Fruit fly (Drosophila melanogaster) whole organism, embryonic: ENCODE data around the gene Cyp313b1.

Experiments
- Atf-2 ChIP-seq: fragments of 200-800 bp; sonication (Bioruptor generic); optimal IDR thresholded peaks from 2 replicates; lab custom pipeline; 2016; ENCODE audit warnings: missing biosample characterization, missing genetic modification characterization
- Atf3 ChIP-seq: fragments of 200-800 bp; sonication (Bioruptor generic); optimal IDR thresholded peaks from 3 replicates; lab custom pipeline; 2016; ENCODE audit warnings: missing biosample characterization, missing genetic modification characterization
- Bgb ChIP-seq: fragments of 200-800 bp; sonication (Bioruptor generic); IDR thresholded peaks from 2 replicates; pipeline ENCODE4 v1.3.6; 2022; ENCODE audit warnings: missing biosample characterization, missing genetic modification characterization; ENCODE audit not compliant: partially characterized antibody
- CG10543 ChIP-seq: fragments of 200-800 bp; sonication (Bioruptor generic); optimal IDR thresholded peaks from 3 replicates; lab custom pipeline; 2017; ENCODE audit warnings: missing biosample characterization, mild to moderate bottlenecking, missing genetic modification characterization, moderate library complexity
- CG11560 ChIP-seq: fragments of 200-800 bp; sonication (Bioruptor generic); IDR thresholded peaks from 3 replicates; pipeline ENCODE4 v1.3.6; 2022; ENCODE audit warnings: missing biosample characterization, missing genetic modification characterization
- CG11696 ChIP-seq: fragments of 200-800 bp; sonication (Bioruptor generic); IDR thresholded peaks from 2 replicates; pipeline ENCODE4 v1.3.6; 2022; ENCODE audit warnings: missing biosample characterization, missing genetic modification characterization
- CG12236 ChIP-seq: fragments of 200-800 bp; sonication (Bioruptor generic); optimal IDR thresholded peaks from 2 replicates; lab custom pipeline; 2016; ENCODE audit warnings: missing biosample characterization, missing genetic modification characterization
- CG12744 ChIP-seq: fragments of 200-800 bp; sonication (Bioruptor generic); optimal IDR thresholded peaks from 2 replicates; lab custom pipeline; 2016; ENCODE audit warnings: missing biosample characterization, missing genetic modification characterization
- CG13624 ChIP-seq: fragments of 200-800 bp; sonication (Bioruptor generic); optimal IDR thresholded peaks from 2 replicates; lab custom pipeline; 2016; ENCODE audit warnings: missing biosample characterization, missing genetic modification characterization
- CG14860 ChIP-seq: fragments of 200-800 bp; sonication (Bioruptor generic); IDR thresholded peaks from 3 replicates; pipeline ENCODE4 v1.3.6; 2022; ENCODE audit warnings: missing biosample characterization, missing genetic modification characterization; ENCODE audit not compliant: partially characterized antibody
- CG17568 ChIP-seq: fragments of 200-800 bp; sonication (Bioruptor generic); optimal IDR thresholded peaks from 2 replicates; lab custom pipeline; 2018; ENCODE audit warnings: missing biosample characterization, mild to moderate bottlenecking, missing genetic modification characterization, moderate library complexity
- CG30403 ChIP-seq: fragments of 200-800 bp; sonication (Bioruptor generic); optimal IDR thresholded peaks from 3 replicates; lab custom pipeline; 2016; ENCODE audit warnings: missing biosample characterization, missing genetic modification characterization
- CG3163 ChIP-seq: fragments of 200-800 bp; sonication (Bioruptor generic); optimal IDR thresholded peaks from 3 replicates; lab custom pipeline; 2016; ENCODE audit warnings: missing biosample characterization, missing genetic modification characterization
- CG32532 ChIP-seq: fragments of 200-800 bp; sonication (Bioruptor generic); IDR thresholded peaks from 2 replicates; pipeline ENCODE4 v1.3.6; 2022; ENCODE audit warnings: missing biosample characterization, missing genetic modification characterization
- CG33213 ChIP-seq: fragments of 200-800 bp; sonication (Bioruptor generic); optimal IDR thresholded peaks from 3 replicates; lab custom pipeline; 2016; ENCODE audit warnings: missing biosample characterization, missing genetic modification characterization
- CG34224 ChIP-seq: fragments of 200-800 bp; sonication (Bioruptor generic); IDR thresholded peaks from 3 replicates; pipeline ENCODE4 v1.3.6; 2022; ENCODE audit warnings: missing biosample characterization, missing genetic modification characterization; ENCODE audit not compliant: partially characterized antibody
- CG34376 ChIP-seq: fragments of 200-800 bp; sonication (Bioruptor generic); optimal IDR thresholded peaks from 2 replicates; lab custom pipeline; 2018; ENCODE audit warnings: missing biosample characterization, mild to moderate bottlenecking, missing genetic modification characterization
- CG7928 ChIP-seq: fragments of 200-800 bp; sonication (Bioruptor generic); optimal IDR thresholded peaks from 2 replicates; lab custom pipeline; 2017; ENCODE audit warnings: missing biosample characterization, mild to moderate bottlenecking, missing genetic modification characterization
- CG8944 ChIP-seq: fragments of 200-800 bp; sonication (Bioruptor generic); optimal IDR thresholded peaks from 3 replicates; lab custom pipeline; 2016; ENCODE audit warnings: missing biosample characterization, missing genetic modification characterization
- CTCF ChIP-seq: fragments of 200-800 bp; sonication (Bioruptor generic); optimal IDR thresholded peaks from 2 replicates; lab custom pipeline; 2017; ENCODE audit warnings: missing biosample characterization, mild to moderate bottlenecking, missing genetic modification characterization, moderate library complexity
- Camta ChIP-seq: fragments of 200-800 bp; sonication (Bioruptor generic); optimal IDR thresholded peaks from 2 replicates; lab custom pipeline; 2016; ENCODE audit warnings: missing biosample characterization, missing genetic modification characterization
- CkIIα-i1 ChIP-seq: fragments of 200-800 bp; sonication (Bioruptor generic); IDR thresholded peaks from 2 replicates; pipeline ENCODE4 v1.3.6; 2022; ENCODE audit warnings: missing biosample characterization, missing genetic modification characterization
- Dbx ChIP-seq: fragments of 200-800 bp; sonication (Bioruptor generic); IDR thresholded peaks from 3 replicates; pipeline ENCODE4 v1.3.6; 2022; ENCODE audit warnings: missing biosample characterization, missing genetic modification characterization
- Elba2 ChIP-seq: fragments of 200-800 bp; sonication (Bioruptor generic); optimal IDR thresholded peaks from 3 replicates; lab custom pipeline; 2016; ENCODE audit warnings: missing biosample characterization, missing genetic modification characterization
- GATAe ChIP-seq: fragments of 200-800 bp; sonication (Bioruptor generic); conservative IDR thresholded peaks from 2 replicates; pipeline ENCODE4 v1.3.6; 2022; ENCODE audit warnings: missing biosample characterization, missing genetic modification characterization
- Hand ChIP-seq: fragments of 200-800 bp; sonication (Bioruptor generic); optimal IDR thresholded peaks from 2 replicates; lab custom pipeline; 2017; ENCODE audit warnings: mild to moderate bottlenecking, missing biosample characterization, missing genetic modification reagents, missing genetic modification characterization
- Hey ChIP-seq: fragments of 200-800 bp; sonication (Bioruptor generic); optimal IDR thresholded peaks from 3 replicates; lab custom pipeline; 2018; ENCODE audit warnings: missing biosample characterization, mild to moderate bottlenecking, missing genetic modification characterization
- Lpt ChIP-seq: fragments of >200 bp; optimal IDR thresholded peaks from 2 replicates; lab custom pipeline; 2018; ENCODE audit warnings: missing biosample characterization, missing genetic modification characterization
- NfI ChIP-seq: fragments of 200-800 bp; sonication (Bioruptor generic); optimal IDR thresholded peaks from 3 replicates; lab custom pipeline; 2018; ENCODE audit warnings: missing biosample characterization, mild to moderate bottlenecking, missing genetic modification characterization, moderate library complexity
- Rx ChIP-seq: fragments of 200-800 bp; sonication (Bioruptor generic); IDR thresholded peaks from 2 replicates; pipeline ENCODE4 v1.3.6; 2022; ENCODE audit warnings: missing biosample characterization, missing genetic modification characterization
- Side ChIP-seq: fragments of 200-800 bp; sonication (Bioruptor generic); optimal IDR thresholded peaks from 2 replicates; lab custom pipeline; 2016; ENCODE audit warnings: missing biosample characterization, missing genetic modification characterization
- TFAM ChIP-seq: fragments of 200-800 bp; sonication (Bioruptor generic); optimal IDR thresholded peaks from 2 replicates; lab custom pipeline; 2017; ENCODE audit warnings: missing biosample characterization, missing genetic modification characterization, inconsistent platforms
- aop ChIP-seq: fragments of 200-800 bp; sonication (Bioruptor generic); IDR thresholded peaks from 2 replicates; pipeline ENCODE4 v1.3.6; 2022; ENCODE audit warnings: missing biosample characterization, missing genetic modification characterization
- az2 ChIP-seq: fragments of 200-800 bp; sonication (Bioruptor generic); optimal IDR thresholded peaks from 3 replicates; lab custom pipeline; 2016; ENCODE audit warnings: missing biosample characterization, missing genetic modification characterization
- bsh ChIP-seq, 2 experiments: fragments of 200-800 bp; sonication (Bioruptor generic); optimal IDR thresholded peaks; 2 replicates each; lab custom pipeline; 2017 to 2018; ENCODE audit warnings: mild to moderate bottlenecking in 2 of 2, missing biosample characterization in 2 of 2, missing genetic modification characterization in 2 of 2, moderate library complexity in 1 of 2
- eve ChIP-seq, 2 experiments: fragments of >200 bp; optimal IDR thresholded peaks; 2 replicates each; lab custom pipeline; 2017; ENCODE audit warnings: missing biosample characterization in 2 of 2, missing genetic modification characterization in 2 of 2
- ftz-f1 ChIP-seq: fragments of 200-800 bp; sonication (Bioruptor generic); optimal IDR thresholded peaks from 2 replicates; lab custom pipeline; 2016; ENCODE audit warnings: missing biosample characterization, missing genetic modification characterization
- gsb-n ChIP-seq: fragments of 200-800 bp; sonication (Bioruptor generic); optimal IDR thresholded peaks from 3 replicates; lab custom pipeline; 2018; ENCODE audit warnings: missing biosample characterization, mild to moderate bottlenecking, missing genetic modification characterization
- inv ChIP-seq: fragments of 200-800 bp; sonication (Bioruptor generic); IDR thresholded peaks from 2 replicates; pipeline ENCODE4 v1.3.6; 2022; ENCODE audit warnings: missing biosample characterization, missing genetic modification characterization; ENCODE audit not compliant: partially characterized antibody
- ken ChIP-seq: fragments of 200-800 bp; sonication (Bioruptor generic); IDR thresholded peaks from 3 replicates; pipeline ENCODE4 v1.3.6; 2022; ENCODE audit warnings: missing biosample characterization, missing genetic modification characterization
- lilli ChIP-seq: fragments of 200-800 bp; sonication (Bioruptor generic); optimal IDR thresholded peaks from 3 replicates; lab custom pipeline; 2016; ENCODE audit warnings: missing biosample characterization, missing genetic modification characterization
- lola ChIP-seq, 3 experiments: fragments of >200 bp in 2 of 3; fragments of 200-800 bp in 1 of 3; sonication (Bioruptor generic) in 1 of 3; optimal IDR thresholded peaks; 2 replicates each; lab custom pipeline; 2017 to 2019; ENCODE audit warnings: missing biosample characterization in 3 of 3, missing genetic modification characterization in 3 of 3, mild to moderate bottlenecking in 1 of 3, moderate library complexity in 1 of 3
- mirr ChIP-seq: fragments of 200-800 bp; sonication (Bioruptor generic); optimal IDR thresholded peaks from 3 replicates; lab custom pipeline; 2018; ENCODE audit warnings: missing biosample characterization, mild to moderate bottlenecking, missing genetic modification characterization
- pita ChIP-seq: fragments of 200-800 bp; sonication (Bioruptor generic); optimal IDR thresholded peaks from 2 replicates; lab custom pipeline; 2017; ENCODE audit warnings: missing biosample characterization, mild to moderate bottlenecking, missing genetic modification characterization
- psq ChIP-seq: fragments of 200-800 bp; sonication (Bioruptor generic); optimal IDR thresholded peaks from 2 replicates; lab custom pipeline; 2017; ENCODE audit warnings: missing biosample characterization, missing genetic modification characterization
- so ChIP-seq: fragments of 200-800 bp; sonication (Bioruptor generic); IDR thresholded peaks from 3 replicates; pipeline ENCODE4 v1.3.6; 2022; ENCODE audit warnings: missing biosample characterization, missing genetic modification characterization
- sr ChIP-seq: fragments of 200-800 bp; sonication (Bioruptor generic); IDR thresholded peaks from 3 replicates; pipeline ENCODE4 v1.3.6; 2022; ENCODE audit warnings: missing biosample characterization, missing genetic modification characterization
- sug ChIP-seq: fragments of 200-800 bp; optimal IDR thresholded peaks from 2 replicates; lab custom pipeline; 2019; ENCODE audit warnings: missing biosample characterization, mild to moderate bottlenecking, missing genetic modification characterization, moderate library complexity
- tgo ChIP-seq: fragments of 200-800 bp; sonication (Bioruptor generic); IDR thresholded peaks from 3 replicates; pipeline ENCODE4 v1.3.6; 2022; ENCODE audit warnings: missing biosample characterization, missing genetic modification characterization
- tin ChIP-seq: fragments of 200-800 bp; sonication (Bioruptor generic); optimal IDR thresholded peaks from 3 replicates; lab custom pipeline; 2016; ENCODE audit warnings: missing biosample characterization, missing genetic modification characterization
- trem ChIP-seq: fragments of 200-800 bp; optimal IDR thresholded peaks from 3 replicates; lab custom pipeline; 2019; ENCODE audit warnings: missing biosample characterization, mild to moderate bottlenecking, missing genetic modification characterization, moderate library complexity

The Cyp313b1 gene

dm6 chr3R:8663668-8664283, 18.3 kb upstream of the Cyp313b1 start, which contains the start of gene CG8032 (continued):
- no peak for TF ChIP-seq eve (GFP tag; optimal IDR thresholded peaks at IDR 0.05; lab: Kevin White, UChicago)
- peak; percentile 13 for TF ChIP-seq Atf3
- TF ChIP-seq CTCF (GFP tag; lab: Kevin White, UChicago), result no peak
- TF ChIP-seq Lpt (GFP tag; lab: Kevin White, UChicago), result no peak
- peak; percentile 22 for TF ChIP-seq Elba2 (GFP tag; lab: Kevin White, UChicago)
- TF ChIP-seq gsb-n (tag; lab: Kevin White, UChicago), result peak; percentile 23
- TF ChIP-seq CG3163 (GFP tag; lab: Kevin White, UChicago), result peak; percentile 22
- peak; percentile 76; the same call in 2 of the 3 replicates for TF ChIP-seq CG34224
- peak; percentile 64 for TF ChIP-seq CG8944
- no peak for TF ChIP-seq CG7928 (GFP tag; lab: Kevin White, UChicago)
- peak; percentile 57 for TF ChIP-seq CG13624 (GFP tag; lab: Kevin White, UChicago)
- no peak for TF ChIP-seq CG11560
- TF ChIP-seq psq (GFP tag; lab: Kevin White, UChicago), result no peak
- peak; percentile 30 for TF ChIP-seq CG34376 (GFP tag; lab: Kevin White, UChicago)
- TF ChIP-seq NfI (GFP tag; lab: Kevin White, UChicago), result peak; percentile 50
- TF ChIP-seq CG10543 (GFP tag; lab: Kevin White, UChicago), result peak; percentile 70
- peak; percentile 51; the same call in 1 of the 3 replicates for TF ChIP-seq CG14860 (GFP tag; lab: Robert Waterston, UW)
- TF ChIP-seq CG17568 (GFP tag; lab: Kevin White, UChicago), result no peak
- no peak for TF ChIP-seq TFAM (GFP tag; lab: Kevin White, UChicago)
- 0 out of 2 replicates have a peak, but pooled peaks have one; percentile 27 for TF ChIP-seq inv
- TF ChIP-seq Side, result peak; percentile 25
- TF ChIP-seq aop (GFP tag; lab: Robert Waterston, UW), result no peak
- no peak; the same call in 2 of the 3 replicates for TF ChIP-seq tgo
- TF ChIP-seq Bgb (GFP tag; lab: Robert Waterston, UW), result peak; percentile 65
- TF ChIP-seq sr (GFP tag; lab: Robert Waterston, UW), result no peak
- TF ChIP-seq ken, result 0 out of 3 replicates have a peak, but pooled peaks have one; percentile 4
- peak; percentile 69 for TF ChIP-seq CG30403 (GFP tag; lab: Kevin White, UChicago)
- TF ChIP-seq CG33213 (GFP tag; lab: Kevin White, UChicago), result peak; percentile 55
- TF ChIP-seq Atf-2 (GFP tag; lab: Kevin White, UChicago), result peak; percentile 28
- TF ChIP-seq bsh (GFP tag; optimal IDR thresholded peaks at IDR 0.05; lab: Kevin White, UChicago), result peak in 1 of 2 experiments; percentile 38
- TF ChIP-seq Hey (tag; lab: Kevin White, UChicago), result no peak
- peak; percentile 72 for TF ChIP-seq lilli (GFP tag; lab: Kevin White, UChicago)
- TF ChIP-seq GATAe, result no peak
- TF ChIP-seq pita, result no peak
- peak; percentile 16 for TF ChIP-seq tin
- no peak for TF ChIP-seq CG12744
- TF ChIP-seq Camta (GFP tag; lab: Kevin White, UChicago), result peak; percentile 47
- TF ChIP-seq az2 (GFP tag; lab: Kevin White, UChicago), result peak; percentile 35
- TF ChIP-seq Rx (GFP tag; lab: Robert Waterston, UW), result no peak
- peak; percentile 59 for TF ChIP-seq CG32532
- TF ChIP-seq CG11696 (GFP tag; lab: Robert Waterston, UW), result no peak
- no peak for TF ChIP-seq CkIIα-i1 (GFP tag; lab: Robert Waterston, UW)
- TF ChIP-seq Hand (GFP tag; lab: Kevin White, UChicago), result no peak
- peak; percentile 83 for TF ChIP-seq trem (tag; lab: Kevin White, UChicago)
- TF ChIP-seq ftz-f1 (GFP tag; lab: Kevin White, UChicago), result peak; percentile 37
- no peak for TF ChIP-seq so (GFP tag; lab: Robert Waterston, UW)
- no peak for TF ChIP-seq CG12236 (GFP tag; lab: Kevin White, UChicago)
- TF ChIP-seq Dbx (GFP tag; lab: Robert Waterston, UW), result peak; percentile 33; the same call in 1 of the 3 replicates
- TF ChIP-seq mirr (GFP tag; lab: Kevin White, UChicago), result peak; percentile 6
- peak; percentile 39 for TF ChIP-seq sug
- TF ChIP-seq lola (GFP tag; optimal IDR thresholded peaks at IDR 0.05; lab: Kevin White, UChicago), result peak in 1 of 3 experiments; percentile 19
